Fruit fly (Drosophila melanogaster) whole organism, embryonic: Measurements from ENCODE around the gene CG3679.

Experiments
- Asciz ChIP-seq: fragments of 200-800 bp; sonication (Bioruptor generic); optimal IDR thresholded peaks from 2 replicates; lab custom pipeline; 2017; ENCODE audit warnings: missing biosample characterization, mild to moderate bottlenecking, missing genetic modification characterization, missing genetic modification reagents
- Bdp1 ChIP-seq: fragments of 200-800 bp; sonication (Bioruptor generic); optimal IDR thresholded peaks from 3 replicates; lab custom pipeline; 2016; ENCODE audit warnings: missing biosample characterization, missing genetic modification characterization
- CG10543 ChIP-seq: fragments of 200-800 bp; sonication (Bioruptor generic); optimal IDR thresholded peaks from 3 replicates; lab custom pipeline; 2017; ENCODE audit warnings: missing biosample characterization, mild to moderate bottlenecking, missing genetic modification characterization, moderate library complexity
- CG10654 ChIP-seq: fragments of 200-800 bp; sonication (Bioruptor generic); optimal IDR thresholded peaks from 2 replicates; lab custom pipeline; 2016; ENCODE audit warnings: missing biosample characterization, missing genetic modification characterization
- CG10979 ChIP-seq: fragments of 200-800 bp; sonication (Bioruptor generic); optimal IDR thresholded peaks from 2 replicates; lab custom pipeline; 2018; ENCODE audit warnings: missing biosample characterization, mild to moderate bottlenecking, missing genetic modification characterization, moderate library complexity
- CG11093 ChIP-seq: fragments of 200-800 bp; sonication (Bioruptor generic); IDR thresholded peaks from 3 replicates; pipeline ENCODE4 v1.3.6; 2022; ENCODE audit warnings: missing biosample characterization, missing genetic modification characterization
- CG11696 ChIP-seq: fragments of 200-800 bp; sonication (Bioruptor generic); IDR thresholded peaks from 2 replicates; pipeline ENCODE4 v1.3.6; 2022; ENCODE audit warnings: missing biosample characterization, missing genetic modification characterization
- CG11723 ChIP-seq: fragments of 200-800 bp; sonication (Bioruptor generic); optimal IDR thresholded peaks from 2 replicates; lab custom pipeline; 2017; ENCODE audit warnings: missing biosample characterization, mild to moderate bottlenecking, missing genetic modification characterization
- CG12391 ChIP-seq: fragments of 200-800 bp; sonication (Bioruptor generic); optimal IDR thresholded peaks from 3 replicates; lab custom pipeline; 2018; ENCODE audit warnings: missing biosample characterization, mild to moderate bottlenecking, missing genetic modification characterization, moderate library complexity
- CG12942 ChIP-seq: fragments of 200-800 bp; sonication (Bioruptor generic); optimal IDR thresholded peaks from 3 replicates; lab custom pipeline; 2016; ENCODE audit warnings: missing biosample characterization, missing genetic modification characterization
- CG13624 ChIP-seq: fragments of 200-800 bp; sonication (Bioruptor generic); optimal IDR thresholded peaks from 2 replicates; lab custom pipeline; 2016; ENCODE audit warnings: missing biosample characterization, missing genetic modification characterization
- CG14860 ChIP-seq: fragments of 200-800 bp; sonication (Bioruptor generic); IDR thresholded peaks from 3 replicates; pipeline ENCODE4 v1.3.6; 2022; ENCODE audit warnings: missing biosample characterization, missing genetic modification characterization; ENCODE audit not compliant: partially characterized antibody
- CG15269 ChIP-seq: fragments of 200-800 bp; sonication (Bioruptor generic); optimal IDR thresholded peaks from 2 replicates; lab custom pipeline; 2018; ENCODE audit warnings: missing biosample characterization, mild to moderate bottlenecking, missing genetic modification characterization, moderate library complexity
- CG17186 ChIP-seq: fragments of 200-800 bp; sonication (Bioruptor generic); optimal IDR thresholded peaks from 3 replicates; lab custom pipeline; 2017; ENCODE audit warnings: missing biosample characterization, missing genetic modification reagents, missing genetic modification characterization
- CG17802 ChIP-seq: fragments of 200-800 bp; sonication (Bioruptor generic); optimal IDR thresholded peaks from 2 replicates; lab custom pipeline; 2018; ENCODE audit warnings: missing biosample characterization, mild to moderate bottlenecking, missing genetic modification characterization, moderate library complexity
- CG18764 ChIP-seq: fragments of 200-800 bp; sonication (Bioruptor generic); optimal IDR thresholded peaks from 3 replicates; lab custom pipeline; 2016; ENCODE audit warnings: missing biosample characterization, missing genetic modification characterization
- CG2116 ChIP-seq: fragments of 200-800 bp; sonication (Bioruptor generic); optimal IDR thresholded peaks from 3 replicates; lab custom pipeline; 2018; ENCODE audit warnings: missing biosample characterization, mild to moderate bottlenecking, missing genetic modification characterization
- CG3407 ChIP-seq: fragments of 200-800 bp; sonication (Bioruptor generic); optimal IDR thresholded peaks from 2 replicates; lab custom pipeline; 2018; ENCODE audit warnings: missing biosample characterization, mild to moderate bottlenecking, missing genetic modification characterization
- CG4820 ChIP-seq: fragments of 200-800 bp; sonication (Bioruptor generic); optimal IDR thresholded peaks from 3 replicates; lab custom pipeline; 2016; ENCODE audit warnings: missing biosample characterization, missing genetic modification characterization
- CG5180 ChIP-seq: fragments of 200-800 bp; sonication (Bioruptor generic); optimal IDR thresholded peaks from 3 replicates; lab custom pipeline; 2017; ENCODE audit warnings: missing biosample characterization, missing genetic modification characterization, mild to moderate bottlenecking, moderate library complexity, missing genetic modification reagents
- CG7556 ChIP-seq: fragments of 200-800 bp; sonication (Bioruptor generic); optimal IDR thresholded peaks from 2 replicates; lab custom pipeline; 2017; ENCODE audit warnings: missing biosample characterization, mild to moderate bottlenecking, missing genetic modification characterization
- CG8290 ChIP-seq, 3 experiments: fragments of 200-800 bp; sonication (Bioruptor generic); optimal IDR thresholded peaks; 2 replicates each; lab custom pipeline; 2016 to 2019; ENCODE audit warnings: missing biosample characterization in 3 of 3, missing genetic modification characterization in 3 of 3, mild to moderate bottlenecking in 2 of 3, moderate library complexity in 1 of 3
- CG9817 ChIP-seq: fragments of 200-800 bp; sonication (Bioruptor generic); optimal IDR thresholded peaks from 2 replicates; lab custom pipeline; 2018; ENCODE audit warnings: missing biosample characterization, mild to moderate bottlenecking, missing genetic modification characterization, moderate library complexity
- Deaf1 ChIP-seq: fragments of 200-800 bp; optimal IDR thresholded peaks from 3 replicates; lab custom pipeline; 2019; ENCODE audit warnings: missing biosample characterization, mild to moderate bottlenecking, missing genetic modification characterization, moderate library complexity
- ERR ChIP-seq: fragments of 200-800 bp; sonication (Bioruptor generic); optimal IDR thresholded peaks from 2 replicates; lab custom pipeline; 2016; ENCODE audit warnings: missing biosample characterization, missing genetic modification characterization
- Gsc ChIP-seq: fragments of 200-800 bp; sonication (Bioruptor generic); IDR thresholded peaks from 2 replicates; pipeline ENCODE4 v1.3.6; 2022; ENCODE audit warnings: missing biosample characterization, missing genetic modification characterization
- Hmx ChIP-seq: fragments of 200-800 bp; sonication (Bioruptor generic); optimal IDR thresholded peaks from 2 replicates; lab custom pipeline; 2016; ENCODE audit warnings: missing biosample characterization, missing genetic modification characterization
- MBD-R2 ChIP-seq: fragments of 200-800 bp; sonication (Bioruptor generic); IDR thresholded peaks from 2 replicates; pipeline ENCODE4 v1.3.6; 2022; ENCODE audit warnings: missing biosample characterization, missing genetic modification characterization
- Mad ChIP-seq: fragments of 200-800 bp; sonication (Bioruptor generic); optimal IDR thresholded peaks from 2 replicates; lab custom pipeline; 2016; ENCODE audit warnings: missing biosample characterization, missing genetic modification characterization
- Oaz ChIP-seq: fragments of 200-800 bp; sonication (Bioruptor generic); IDR thresholded peaks from 2 replicates; pipeline ENCODE4 v1.3.6; 2022; ENCODE audit warnings: missing biosample characterization, missing genetic modification characterization
- Ravus ChIP-seq: fragments of 200-800 bp; sonication (Bioruptor generic); IDR thresholded peaks from 2 replicates; pipeline ENCODE4 v1.3.6; 2022; ENCODE audit warnings: missing biosample characterization, missing genetic modification characterization
- Rx ChIP-seq: fragments of 200-800 bp; sonication (Bioruptor generic); IDR thresholded peaks from 2 replicates; pipeline ENCODE4 v1.3.6; 2022; ENCODE audit warnings: missing biosample characterization, missing genetic modification characterization
- Spps ChIP-seq: fragments of 200-800 bp; sonication (Bioruptor generic); optimal IDR thresholded peaks from 2 replicates; lab custom pipeline; 2018; ENCODE audit warnings: missing biosample characterization, mild to moderate bottlenecking, missing genetic modification characterization
- Usf ChIP-seq: fragments of 200-800 bp; sonication (Bioruptor generic); optimal IDR thresholded peaks from 2 replicates; lab custom pipeline; 2017; ENCODE audit warnings: missing genotype, missing biosample characterization, missing genetic modification characterization
- Xbp1 ChIP-seq: fragments of 200-800 bp; sonication (Bioruptor generic); optimal IDR thresholded peaks from 3 replicates; lab custom pipeline; 2016; ENCODE audit warnings: missing biosample characterization, mild to moderate bottlenecking, missing genetic modification characterization
- abd-A ChIP-seq: fragments of 200-800 bp; sonication (Bioruptor generic); optimal IDR thresholded peaks from 3 replicates; lab custom pipeline; 2019; ENCODE audit warnings: missing biosample characterization, mild to moderate bottlenecking, missing genetic modification characterization, moderate library complexity
- btn ChIP-seq: fragments of 200-800 bp; sonication (Bioruptor generic); optimal IDR thresholded peaks from 2 replicates; lab custom pipeline; 2016; ENCODE audit warnings: missing biosample characterization, missing genetic modification characterization
- chm ChIP-seq: fragments of 200-800 bp; sonication (Bioruptor generic); IDR thresholded peaks from 2 replicates; pipeline ENCODE4 v1.3.6; 2022; ENCODE audit warnings: missing biosample characterization, missing genetic modification characterization
- croc ChIP-seq: fragments of 200-800 bp; sonication (Bioruptor generic); conservative IDR thresholded peaks from 3 replicates; pipeline ENCODE4 v1.3.6; 2022; ENCODE audit warnings: missing biosample characterization, missing genetic modification characterization
- esg ChIP-seq: fragments of 200-800 bp; sonication (Bioruptor generic); conservative IDR thresholded peaks from 2 replicates; pipeline ENCODE4 v1.3.6; 2022; ENCODE audit warnings: missing biosample characterization, missing genetic modification characterization
- fd3F ChIP-seq: fragments of 200-800 bp; sonication (Bioruptor generic); optimal IDR thresholded peaks from 2 replicates; lab custom pipeline; 2018; ENCODE audit warnings: missing biosample characterization, mild to moderate bottlenecking, missing genetic modification characterization, moderate library complexity
- hth ChIP-seq: fragments of >200 bp; optimal IDR thresholded peaks from 2 replicates; lab custom pipeline; 2017; ENCODE audit warnings: inconsistent platforms
- maf-S ChIP-seq: fragments of 200-800 bp; sonication (Bioruptor generic); optimal IDR thresholded peaks from 2 replicates; lab custom pipeline; 2016; ENCODE audit warnings: missing biosample characterization, missing genetic modification characterization
- org-1 ChIP-seq: fragments of 200-800 bp; sonication (Bioruptor generic); optimal IDR thresholded peaks from 2 replicates; lab custom pipeline; 2017; ENCODE audit warnings: missing biosample characterization, missing genetic modification characterization
- pb ChIP-seq: fragments of 200-800 bp; sonication (Bioruptor generic); optimal IDR thresholded peaks from 3 replicates; lab custom pipeline; 2016; ENCODE audit warnings: missing biosample characterization, missing genetic modification characterization
- psq ChIP-seq: fragments of 200-800 bp; sonication (Bioruptor generic); optimal IDR thresholded peaks from 2 replicates; lab custom pipeline; 2017; ENCODE audit warnings: missing biosample characterization, missing genetic modification characterization
- ro ChIP-seq: fragments of 200-800 bp; sonication (Bioruptor generic); IDR thresholded peaks from 2 replicates; pipeline ENCODE4 v1.3.6; 2022; ENCODE audit warnings: missing biosample characterization, missing genetic modification characterization
- slp2 ChIP-seq: fragments of 200-800 bp; sonication (Bioruptor generic); optimal IDR thresholded peaks from 2 replicates; lab custom pipeline; 2016; ENCODE audit warnings: missing biosample characterization, missing genetic modification characterization
- sr ChIP-seq: fragments of 200-800 bp; sonication (Bioruptor generic); IDR thresholded peaks from 3 replicates; pipeline ENCODE4 v1.3.6; 2022; ENCODE audit warnings: missing biosample characterization, missing genetic modification characterization
- zfh1 ChIP-seq: fragments of 200-800 bp; sonication (Bioruptor generic); IDR thresholded peaks from 3 replicates; pipeline ENCODE4 v1.3.6; 2022; ENCODE audit warnings: missing biosample characterization, missing genetic modification characterization

The CG3679 gene

DNA sequence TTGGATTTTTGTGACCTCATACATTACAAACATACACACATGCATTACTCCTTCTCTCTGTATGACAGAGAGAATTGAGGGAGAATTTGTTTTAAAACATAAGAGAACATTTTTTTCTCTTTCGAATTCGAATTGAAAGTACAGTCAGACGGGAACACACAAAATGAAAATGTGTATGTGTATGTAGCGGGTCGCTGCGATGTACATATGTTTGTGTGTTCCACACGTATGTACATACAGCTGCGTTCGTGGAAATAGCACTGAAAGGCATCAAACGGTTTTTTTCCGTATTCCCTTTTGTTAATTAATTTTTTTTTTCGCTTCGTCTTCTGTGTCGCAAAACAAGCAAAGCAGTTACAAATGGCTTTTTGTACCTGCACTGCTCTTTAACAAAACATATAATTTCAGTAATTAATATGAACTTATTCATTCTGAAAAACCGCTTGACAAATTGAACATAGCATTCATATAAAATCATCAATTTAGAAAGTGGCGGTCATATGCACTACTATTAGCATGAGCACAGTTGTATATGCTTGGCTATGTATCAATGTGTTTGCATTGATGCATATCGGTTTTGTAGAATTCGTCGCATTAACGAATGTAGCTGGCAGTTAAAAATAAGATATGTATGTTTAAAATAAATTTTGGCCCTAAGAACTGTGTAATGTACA, 29.1 kb downstream of the CG3679 start (continued):
- TF ChIP-seq sr (GFP tag; lab: Robert Waterston, UW) = no peak; the same call in 2 of the 3 replicates
- peak; percentile 92 for TF ChIP-seq btn (GFP tag; lab: Kevin White, UChicago)
- TF ChIP-seq CG3407 (GFP tag; lab: Kevin White, UChicago) = peak; percentile 93
- TF ChIP-seq CG7556 (GFP tag; lab: Kevin White, UChicago) = peak; percentile 99
- TF ChIP-seq CG10654 (GFP tag; lab: Kevin White, UChicago) = peak; percentile 94
- TF ChIP-seq CG12942 (GFP tag; lab: Kevin White, UChicago) = peak; percentile 89
- TF ChIP-seq org-1 (GFP tag; lab: Kevin White, UChicago) = peak; percentile 97
- peak; percentile 92 for TF ChIP-seq croc (GFP tag; lab: Robert Waterston, UW)
- TF ChIP-seq Hmx (GFP tag; lab: Kevin White, UChicago) = peak; percentile 88
- TF ChIP-seq pb = peak; percentile 92
- TF ChIP-seq slp2 (GFP tag; lab: Kevin White, UChicago) = peak; percentile 95
- TF ChIP-seq CG17802 (tag; lab: Kevin White, UChicago) = peak; percentile 81
- peak; percentile 94 for TF ChIP-seq Mad (GFP tag; lab: Kevin White, UChicago)
- TF ChIP-seq Spps = peak; percentile 93
- peak; percentile 82 for TF ChIP-seq ro (GFP tag; lab: Robert Waterston, UW)
- no peak for TF ChIP-seq hth (lab: Kevin White, UChicago)
- TF ChIP-seq CG11723 (GFP tag; lab: Kevin White, UChicago) = peak; percentile 94
- TF ChIP-seq psq (GFP tag; lab: Kevin White, UChicago) = peak; percentile 76
- peak; percentile 76 for TF ChIP-seq Deaf1
- peak; percentile 90 for TF ChIP-seq CG4820
- peak; percentile 92 for TF ChIP-seq zfh1 (GFP tag; lab: Robert Waterston, UW)
- peak; percentile 97 for TF ChIP-seq CG12391 (tag; lab: Kevin White, UChicago)
- peak; percentile 91 for TF ChIP-seq chm (GFP tag; lab: Robert Waterston, UW)
- TF ChIP-seq CG13624 (GFP tag; lab: Kevin White, UChicago) = peak; percentile 96
- TF ChIP-seq MBD-R2 (GFP tag; lab: Robert Waterston, UW) = peak; percentile 74; the same call in 1 of the 2 replicates
- TF ChIP-seq Xbp1 (GFP tag; lab: Kevin White, UChicago) = peak; percentile 93
- peak; percentile 85 for TF ChIP-seq Rx
- peak; percentile 92 for TF ChIP-seq maf-S (GFP tag; lab: Kevin White, UChicago)
- peak; percentile 87 for TF ChIP-seq CG18764 (GFP tag; lab: Kevin White, UChicago)
- TF ChIP-seq ERR (GFP tag; lab: Kevin White, UChicago) = peak; percentile 89
- no peak for TF ChIP-seq CG14860
- TF ChIP-seq CG10979 = peak; percentile 97
- TF ChIP-seq CG15269 (tag; lab: Kevin White, UChicago) = peak; percentile 97
- TF ChIP-seq Ravus (GFP tag; lab: Robert Waterston, UW) = peak; percentile 70
- peak; percentile 87 for TF ChIP-seq Bdp1
- peak; percentile 98 for TF ChIP-seq CG10543 (GFP tag; lab: Kevin White, UChicago)
- no peak for TF ChIP-seq Gsc (GFP tag; lab: Robert Waterston, UW)
- TF ChIP-seq CG11093 (GFP tag; lab: Robert Waterston, UW) = peak; percentile 93
- TF ChIP-seq CG9817 (tag; lab: Kevin White, UChicago) = peak; percentile 94
- peak; percentile 94 for TF ChIP-seq fd3F (GFP tag; lab: Kevin White, UChicago)
- TF ChIP-seq abd-A (tag; lab: Kevin White, UChicago) = peak; percentile 93
- peak; percentile 77 for TF ChIP-seq CG2116 (GFP tag; lab: Kevin White, UChicago)
- peak; percentile 90 for TF ChIP-seq esg (GFP tag; lab: Robert Waterston, UW)
- TF ChIP-seq CG8290 (GFP tag; optimal IDR thresholded peaks at IDR 0.05; lab: Kevin White, UChicago) = peak; percentile 79
- TF ChIP-seq CG8290 (tag; optimal IDR thresholded peaks at IDR 0.05; lab: Kevin White, UChicago) = peak; percentile 88 to 89
- peak; percentile 91 for TF ChIP-seq CG5180 (GFP tag; lab: Kevin White, UChicago)
- peak; percentile 83 for TF ChIP-seq Oaz (GFP tag; lab: Robert Waterston, UW)
- peak; percentile 94 for TF ChIP-seq Asciz (GFP tag; lab: Kevin White, UChicago)
- TF ChIP-seq CG17186 = peak; percentile 82
- peak; percentile 98 for TF ChIP-seq CG11696 (GFP tag; lab: Robert Waterston, UW)
- peak; percentile 92 for TF ChIP-seq Usf (GFP tag; lab: Kevin White, UChicago)
